Fruit fly (Drosophila melanogaster) whole organism, wandering third instar larva: ENCODE measurements around the gene mib2.

Experiments
- Abd-B ChIP-seq: fragments of >200 bp; optimal IDR thresholded peaks from 2 replicates; lab custom pipeline; 2017; ENCODE audit warnings: missing biosample characterization, missing genetic modification characterization
- CG32264 ChIP-seq: fragments of 200-800 bp; sonication (Bioruptor generic); optimal IDR thresholded peaks from 2 replicates; lab custom pipeline; 2016; ENCODE audit warnings: missing biosample characterization, missing genetic modification characterization
- CG9705 ChIP-seq: fragments of 200-800 bp; sonication (Bioruptor generic); optimal IDR thresholded peaks from 2 replicates; lab custom pipeline; 2018; ENCODE audit warnings: missing biosample characterization, mild to moderate bottlenecking, missing genetic modification characterization
- CrebA ChIP-seq: fragments of 200-800 bp; sonication (Bioruptor generic); optimal IDR thresholded peaks from 2 replicates; lab custom pipeline; 2016; ENCODE audit warnings: missing biosample characterization, mild to moderate bottlenecking, missing genetic modification characterization, borderline replicate concordance
- Dfd ChIP-seq: fragments of >200 bp; optimal IDR thresholded peaks from 2 replicates; lab custom pipeline; 2017; ENCODE audit warnings: missing biosample characterization, missing genetic modification characterization
- Dif ChIP-seq: fragments of 200-275, 200-300 bp; sonication (Bioruptor generic); optimal IDR thresholded peaks from 2 replicates; lab custom pipeline; 2018; ENCODE audit warnings: missing biosample characterization, missing genetic modification characterization; ENCODE audit not compliant: partially characterized antibody
- GATAd ChIP-seq: sonication (Bioruptor generic); optimal IDR thresholded peaks from 2 replicates; lab custom pipeline; 2016; ENCODE audit warnings: missing biosample characterization, missing genetic modification characterization
- HLH106 ChIP-seq: fragments of 200-800 bp; optimal IDR thresholded peaks from 3 replicates; lab custom pipeline; 2019; ENCODE audit warnings: missing biosample characterization, mild to moderate bottlenecking, missing genetic modification characterization, moderate library complexity
- Hnf4 ChIP-seq: fragments of 200-800 bp; sonication (Bioruptor generic); optimal IDR thresholded peaks from 2 replicates; lab custom pipeline; 2016; ENCODE audit warnings: missing biosample characterization, mild to moderate bottlenecking, missing genetic modification characterization
- Hr78 ChIP-seq: fragments of >200 bp; optimal IDR thresholded peaks from 2 replicates; lab custom pipeline; 2017; ENCODE audit warnings: missing biosample characterization, missing genetic modification characterization
- Hr83 ChIP-seq: fragments of 200-300 bp; sonication (Bioruptor generic); optimal IDR thresholded peaks from 2 replicates; lab custom pipeline; 2016; ENCODE audit warnings: missing biosample characterization, mild to moderate bottlenecking, missing genetic modification characterization, moderate library complexity; ENCODE audit not compliant: poor library complexity, severe bottlenecking
- Jra ChIP-seq: sonication (Bioruptor generic); optimal IDR thresholded peaks from 2 replicates; lab custom pipeline; 2016; ENCODE audit warnings: missing biosample characterization, missing genetic modification characterization
- Mio ChIP-seq: sonication (Bioruptor generic); optimal IDR thresholded peaks from 2 replicates; lab custom pipeline; 2016; ENCODE audit warnings: missing biosample characterization, missing genetic modification characterization
- Myc ChIP-seq: fragments of >200 bp; optimal IDR thresholded peaks from 2 replicates; lab custom pipeline; 2017
- N ChIP-seq: fragments of >200 bp; optimal IDR thresholded peaks from 2 replicates; lab custom pipeline; 2018; ENCODE audit warnings: missing biosample characterization, missing external identifiers, missing genetic modification characterization
- Rel ChIP-seq, 2 experiments: fragments of 200-800 bp; sonication (Bioruptor generic) in 1 of 2; optimal IDR thresholded peaks; 2 replicates in 1 of 2; 3 replicates in 1 of 2; lab custom pipeline; 2016 to 2019; ENCODE audit warnings: mild to moderate bottlenecking in 2 of 2, missing biosample characterization in 2 of 2, missing genetic modification characterization in 2 of 2, moderate library complexity in 1 of 2
- Sp1 ChIP-seq: fragments of 200-800 bp; sonication (Bioruptor generic); optimal IDR thresholded peaks from 3 replicates; lab custom pipeline; 2019; ENCODE audit warnings: missing biosample characterization, mild to moderate bottlenecking, missing genetic modification characterization, moderate library complexity
- Vsx2 ChIP-seq: fragments of 200-300, 225-300 bp; sonication (Bioruptor generic); optimal IDR thresholded peaks from 2 replicates; lab custom pipeline; 2018; ENCODE audit warnings: missing biosample characterization, missing genetic modification characterization; ENCODE audit not compliant: partially characterized antibody
- br ChIP-seq: fragments of 200-800 bp; sonication (Bioruptor generic); optimal IDR thresholded peaks from 2 replicates; lab custom pipeline; 2016; ENCODE audit warnings: missing biosample characterization, missing genetic modification characterization
- brk ChIP-seq: fragments of 200-800 bp; sonication (Bioruptor generic); optimal IDR thresholded peaks from 2 replicates; lab custom pipeline; 2016; ENCODE audit warnings: missing biosample characterization, mild to moderate bottlenecking, missing genetic modification characterization
- dl ChIP-seq, 2 experiments: fragments of 175-275, 200-275 bp in 1 of 2; fragments of 200-275 bp in 1 of 2; sonication (Bioruptor generic); optimal IDR thresholded peaks; lab custom pipeline; 2018; ENCODE audit warnings: mild to moderate bottlenecking in 2 of 2, missing biosample characterization in 2 of 2, missing genetic modification characterization in 2 of 2, moderate library complexity in 2 of 2; ENCODE audit not compliant: partially characterized antibody in 2 of 2, insufficient read depth in 1 of 2
- dmrt93B ChIP-seq: fragments of 200-800 bp; sonication (Bioruptor generic); optimal IDR thresholded peaks from 2 replicates; lab custom pipeline; 2018; ENCODE audit warnings: missing biosample characterization, mild to moderate bottlenecking, missing genetic modification characterization
- ey ChIP-seq: fragments of 200-800 bp; sonication (Bioruptor generic); optimal IDR thresholded peaks from 2 replicates; lab custom pipeline; 2016; ENCODE audit warnings: missing biosample characterization, missing genetic modification characterization
- foxo ChIP-seq, 2 experiments: fragments of 200-800 bp; sonication (Bioruptor generic); optimal IDR thresholded peaks; 2 replicates in 1 of 2; 3 replicates in 1 of 2; lab custom pipeline; 2016 to 2017; ENCODE audit warnings: missing biosample characterization in 2 of 2, missing genetic modification characterization in 2 of 2
- fru ChIP-seq: fragments of 200-800 bp; sonication (Bioruptor generic); optimal IDR thresholded peaks from 3 replicates; lab custom pipeline; 2016; ENCODE audit warnings: missing biosample characterization, mild to moderate bottlenecking, missing genetic modification characterization
- h ChIP-seq: fragments of 200-800 bp; sonication (Bioruptor generic); optimal IDR thresholded peaks from 3 replicates; lab custom pipeline; 2016; ENCODE audit warnings: missing biosample characterization, mild to moderate bottlenecking, missing genetic modification characterization
- jim ChIP-seq: fragments of 175-275, 200-325 bp; sonication (Bioruptor generic); optimal IDR thresholded peaks from 2 replicates; lab custom pipeline; 2016; ENCODE audit warnings: missing biosample characterization, mild to moderate bottlenecking, missing genetic modification characterization
- lola ChIP-seq: fragments of >200 bp; optimal IDR thresholded peaks from 2 replicates; lab custom pipeline; 2017; ENCODE audit warnings: missing biosample characterization, missing genetic modification characterization
- pan ChIP-seq: fragments of >200 bp; optimal IDR thresholded peaks from 2 replicates; lab custom pipeline; 2017
- psq ChIP-seq: fragments of 200-800 bp; sonication (Bioruptor generic); optimal IDR thresholded peaks from 3 replicates; lab custom pipeline; 2017; ENCODE audit warnings: missing biosample characterization, mild to moderate bottlenecking, missing genetic modification characterization, moderate library complexity
- rgr ChIP-seq: fragments of 200-800 bp; sonication (Bioruptor generic); optimal IDR thresholded peaks from 3 replicates; lab custom pipeline; 2016; ENCODE audit warnings: missing biosample characterization, mild to moderate bottlenecking, missing genetic modification characterization
- sage ChIP-seq: fragments of 200-800 bp; sonication (Bioruptor generic); optimal IDR thresholded peaks from 2 replicates; lab custom pipeline; 2016; ENCODE audit warnings: missing biosample characterization, mild to moderate bottlenecking, missing genetic modification characterization
- sv ChIP-seq: fragments of 200-800 bp; sonication (Bioruptor generic); optimal IDR thresholded peaks from 3 replicates; lab custom pipeline; 2016; ENCODE audit warnings: missing biosample characterization, missing genetic modification characterization
- tai ChIP-seq: sonication (Bioruptor generic); optimal IDR thresholded peaks from 2 replicates; lab custom pipeline; 2016; ENCODE audit warnings: missing biosample characterization, missing genetic modification characterization
- usp ChIP-seq: fragments of >200 bp; optimal IDR thresholded peaks from 2 replicates; lab custom pipeline; 2017; ENCODE audit warnings: missing biosample characterization, missing genetic modification characterization
- woc ChIP-seq: sonication (Bioruptor generic); optimal IDR thresholded peaks from 2 replicates; lab custom pipeline; 2016; ENCODE audit warnings: missing biosample characterization, mild to moderate bottlenecking, missing genetic modification characterization

Gene mib2

DNA sequence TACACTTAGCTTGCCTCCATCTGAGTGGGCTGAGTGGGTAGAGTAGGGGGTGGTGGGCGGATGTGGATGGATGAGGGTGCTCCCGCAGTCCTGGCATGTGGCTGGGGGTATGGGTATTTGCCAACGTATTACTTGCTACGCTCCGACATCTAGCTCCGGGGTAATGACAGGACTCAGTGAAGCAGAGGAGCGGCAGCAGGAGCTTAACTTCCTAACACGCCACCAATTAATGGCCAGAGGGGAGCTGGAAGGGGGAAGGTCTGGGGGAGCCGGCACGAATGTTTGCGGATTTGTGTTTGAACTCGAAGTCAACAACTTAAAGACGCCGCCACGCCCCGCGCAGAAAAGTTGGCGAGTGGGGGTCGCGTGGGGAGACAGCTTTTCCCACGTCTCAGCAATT is 16.0 kb upstream of the mib2 start:
- TF ChIP-seq h = no peak
- no peak for TF ChIP-seq N
- TF ChIP-seq Rel (GFP tag; optimal IDR thresholded peaks at IDR 0.05; lab: Kevin White, UChicago) = no peak
- no peak for TF ChIP-seq Rel (tag; optimal IDR thresholded peaks at IDR 0.05; lab: Kevin White, UChicago)
- no peak for TF ChIP-seq br (GFP tag; lab: Kevin White, UChicago)
- no peak for TF ChIP-seq CG9705
- no peak for TF ChIP-seq jim (GFP tag; lab: Kevin White, UChicago)
- TF ChIP-seq sv (GFP tag; lab: Kevin White, UChicago) = no peak
- no peak for TF ChIP-seq CG32264 (GFP tag; lab: Kevin White, UChicago)
- no peak for TF ChIP-seq Vsx2 (GFP tag; lab: Kevin White, UChicago)
- TF ChIP-seq Sp1 (GFP tag; lab: Kevin White, UChicago) = no peak
- TF ChIP-seq Dif (GFP tag; lab: Kevin White, UChicago) = no peak
- no peak for TF ChIP-seq dmrt93B
- TF ChIP-seq Hr78 = no peak
- no peak for TF ChIP-seq pan (lab: Kevin White, UChicago)
- TF ChIP-seq psq (GFP tag; lab: Kevin White, UChicago) = no peak
- no peak for TF ChIP-seq dl (GFP tag; optimal IDR thresholded peaks at IDR 0.05; lab: Kevin White, UChicago; ENCODE audit: insufficient read depth in 1 of 2, partially characterized antibody in 2 of 2)
- no peak for TF ChIP-seq Abd-B (GFP tag; lab: Kevin White, UChicago)
- TF ChIP-seq lola = no peak

DNA sequence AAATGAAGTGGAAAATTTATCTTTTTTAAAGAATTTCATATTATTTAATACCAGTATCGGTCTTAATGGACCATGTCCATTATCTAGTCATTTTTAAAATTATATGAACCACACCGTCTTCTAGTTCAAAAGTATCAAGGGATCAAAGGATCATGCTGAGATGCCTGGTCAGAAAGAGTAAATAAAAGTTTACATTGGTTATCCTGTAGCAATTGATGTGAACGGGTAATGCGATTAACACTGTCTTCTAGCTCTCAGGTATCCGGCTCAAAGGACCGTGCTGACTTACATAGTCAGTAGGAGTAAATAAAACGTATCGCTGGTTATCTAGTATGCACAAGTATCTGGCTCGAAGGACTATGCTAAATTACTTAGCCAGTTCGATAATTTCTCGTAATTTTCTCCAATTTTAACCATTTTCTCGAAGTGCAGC is 15.1 kb upstream of the mib2 start:
- peak in 1 of 2 experiments; percentile 6 for TF ChIP-seq foxo (GFP tag; optimal IDR thresholded peaks at IDR 0.05; lab: Kevin White, UChicago)
- no peak for TF ChIP-seq Hnf4
- TF ChIP-seq, all 38 proteins: peak for 1

DNA sequence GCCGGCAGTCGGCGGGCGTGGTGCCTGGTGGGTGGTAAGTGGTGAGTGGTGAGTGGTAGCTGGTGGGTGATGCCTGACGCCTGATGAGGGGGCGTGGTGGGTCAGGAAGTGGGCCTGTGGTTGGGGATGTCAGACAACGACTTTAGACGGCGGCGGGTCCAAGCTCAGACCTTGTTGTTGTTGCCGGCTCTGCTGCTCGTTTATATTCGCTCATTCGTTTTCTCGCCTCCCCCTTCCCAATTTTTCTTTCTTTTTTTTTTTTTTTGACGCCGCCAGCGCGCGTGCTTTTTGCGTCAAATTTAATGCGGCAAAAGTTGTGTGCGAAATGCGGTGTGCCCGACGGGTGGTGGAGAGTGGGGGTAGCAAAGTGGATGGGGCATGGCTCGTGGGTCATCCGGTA is 14.6 kb upstream of the mib2 start:
- TF ChIP-seq brk (GFP tag; lab: Kevin White, UChicago) (no peak), h (no peak), Rel (GFP tag; optimal IDR thresholded peaks at IDR 0.05; lab: Kevin White, UChicago) (no peak), Rel (tag; optimal IDR thresholded peaks at IDR 0.05; lab: Kevin White, UChicago) (no peak), rgr (GFP tag; lab: Kevin White, UChicago) (no peak), Abd-B (GFP tag; lab: Kevin White, UChicago) (no peak), Hr83 (GFP tag; lab: Kevin White, UChicago) (no peak), usp (no peak), woc (GFP tag; lab: Kevin White, UChicago) (no peak), Mio (GFP tag; lab: Kevin White, UChicago) (no peak), CG9705 (no peak)
- TF ChIP-seq, all 38 proteins: peak for 0

DNA sequence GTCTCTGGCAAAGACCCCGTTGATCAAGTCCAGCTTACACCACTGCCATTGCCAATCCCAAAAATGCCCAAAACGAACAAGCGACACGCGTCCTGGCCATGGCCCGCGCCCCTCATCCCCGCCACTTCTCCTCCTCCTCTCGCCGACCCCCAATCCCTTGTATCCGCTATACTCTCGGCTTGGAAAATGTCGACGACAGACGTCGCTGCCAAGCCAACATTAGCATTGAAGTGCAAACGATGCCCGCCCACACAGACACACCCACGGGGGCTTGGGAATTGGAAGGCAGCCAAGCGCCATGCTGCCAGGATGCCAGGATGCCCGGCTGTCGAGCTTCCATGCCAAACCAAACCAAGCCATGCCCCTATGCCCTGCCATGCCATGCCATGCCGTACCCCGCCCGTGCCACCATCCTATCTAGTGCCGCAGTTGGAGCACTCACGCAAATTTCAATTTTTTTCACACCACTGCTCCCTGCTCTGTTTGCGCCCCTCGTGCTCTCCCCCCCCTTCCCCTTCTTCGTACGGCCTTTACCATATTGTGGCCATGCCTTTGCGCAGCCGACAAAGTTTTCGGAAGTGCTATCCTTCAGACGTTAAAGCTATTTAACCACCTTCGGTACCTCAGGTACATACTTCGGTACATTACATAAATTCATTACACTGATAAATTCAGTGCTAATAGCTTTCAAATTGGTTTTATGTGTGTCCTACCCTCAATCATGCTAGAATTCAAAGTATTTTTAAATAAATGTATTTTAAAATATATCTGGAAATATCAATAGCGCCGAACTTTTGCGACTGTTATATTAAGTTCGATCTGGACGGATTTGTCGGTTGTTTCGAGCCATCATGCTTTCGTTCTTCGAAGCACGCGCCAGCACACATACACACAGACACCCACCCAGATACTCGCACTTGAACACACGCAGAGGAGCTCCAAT is 12.7 kb upstream of the mib2 start:
- TF ChIP-seq CrebA (peak; percentile 47), br (GFP tag; lab: Kevin White, UChicago) (peak; percentile 73), brk (GFP tag; lab: Kevin White, UChicago) (peak; percentile 16), Jra (GFP tag; lab: Kevin White, UChicago) (no peak), psq (GFP tag; lab: Kevin White, UChicago) (peak; percentile 64), Dif (GFP tag; lab: Kevin White, UChicago) (no peak), ey (GFP tag; lab: Kevin White, UChicago) (peak; percentile 62), Rel (GFP tag; optimal IDR thresholded peaks at IDR 0.05; lab: Kevin White, UChicago) (peak; percentile 43), Rel (tag; optimal IDR thresholded peaks at IDR 0.05; lab: Kevin White, UChicago) (peak; percentile 49), tai (GFP tag; lab: Kevin White, UChicago) (no peak), Myc (lab: Kevin White, UChicago) (no peak), sv (GFP tag; lab: Kevin White, UChicago) (peak; percentile 50), rgr (GFP tag; lab: Kevin White, UChicago) (peak; percentile 76), foxo (GFP tag; optimal IDR thresholded peaks at IDR 0.05; lab: Kevin White, UChicago) (peak in 1 of 2 experiments; percentile 87), Vsx2 (GFP tag; lab: Kevin White, UChicago) (no peak), Dfd (no peak), jim (GFP tag; lab: Kevin White, UChicago) (no peak), CG9705 (peak; percentile 66), dmrt93B (peak; percentile 75), Sp1 (GFP tag; lab: Kevin White, UChicago) (peak; percentile 91), pan (lab: Kevin White, UChicago) (no peak), HLH106 (peak; percentile 85), N (no peak), dl (GFP tag; optimal IDR thresholded peaks at IDR 0.05; lab: Kevin White, UChicago; ENCODE audit: insufficient read depth in 1 of 2, partially characterized antibody in 2 of 2) (no peak), Hr83 (GFP tag; lab: Kevin White, UChicago) (no peak), woc (GFP tag; lab: Kevin White, UChicago) (peak; percentile 64), CG32264 (GFP tag; lab: Kevin White, UChicago) (peak; percentile 14), Abd-B (GFP tag; lab: Kevin White, UChicago) (no peak), usp (no peak), Mio (GFP tag; lab: Kevin White, UChicago) (no peak), Hnf4 (peak; percentile 16), Hr78 (no peak), lola (no peak), sage (GFP tag; lab: Kevin White, UChicago) (peak; percentile 49), fru (GFP tag; lab: Kevin White, UChicago) (peak; percentile 82), GATAd (no peak), h (peak; percentile 87)
